Fruit fly (Drosophila melanogaster) whole organism: Measurements from ENCODE around the gene CG17734.

Source experiments
- Dll ChIP-seq: fragments of >200 bp; optimal IDR thresholded peaks from 2 replicates; lab custom pipeline; 2017
- usp ChIP-seq: fragments of >200 bp; optimal IDR thresholded peaks from 2 replicates; lab custom pipeline; 2017; ENCODE audit warnings: missing biosample characterization, missing genetic modification characterization, mixed read lengths

DNA sequence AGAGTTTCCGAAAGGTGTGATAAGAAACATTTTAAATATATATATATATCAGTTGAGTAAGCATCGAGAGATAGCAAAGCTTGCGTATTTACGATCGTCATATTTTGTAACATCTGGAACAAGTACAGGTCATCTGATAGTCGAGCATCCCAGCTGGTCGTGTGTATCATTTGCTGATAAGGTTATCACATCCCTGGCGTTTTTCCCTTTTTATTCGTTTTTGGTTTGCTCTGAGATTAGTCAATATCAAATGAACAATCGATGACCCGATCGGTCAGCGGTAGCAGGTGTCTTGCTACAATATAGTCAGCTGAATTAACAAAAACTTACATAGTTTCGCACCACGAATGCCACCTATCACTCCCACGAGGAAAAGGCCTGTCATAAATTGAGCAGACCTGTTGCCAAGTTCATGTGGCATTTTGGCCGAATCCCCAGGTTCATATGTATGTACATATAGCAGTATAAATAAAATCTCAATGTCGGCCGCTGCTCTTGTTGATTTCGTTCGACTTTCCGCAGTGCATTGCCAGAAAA, 42.8 kb downstream of the CG17734 start:
- TF ChIP-seq Dll (lab: Kevin White, UChicago) (no peak), usp (GFP tag; lab: Kevin White, UChicago) (no peak)
